Worm (Caenorhabditis elegans): ENCODE measurements around the gene tut-2.

- no peak for TF ChIP-seq nhr-11 (tag; optimal IDR thresholded peaks at IDR 0.05)
- TF ChIP-seq lin-11 (tag; optimal IDR thresholded peaks at IDR 0.05), result no peak
- TF ChIP-seq unc-39 (tag; optimal IDR thresholded peaks at IDR 0.05), result no peak
- TF ChIP-seq peb-1 (tag; optimal IDR thresholded peaks at IDR 0.05), result no peak
- TF ChIP-seq aly-2 (tag; optimal IDR thresholded peaks at IDR 0.05), result no peak
- TF ChIP-seq F13H6.1 (tag; optimal IDR thresholded peaks at IDR 0.05), result no peak
- no peak for TF ChIP-seq alr-1 (tag; optimal IDR thresholded peaks at IDR 0.05)
- TF ChIP-seq snpc-4 (tag; optimal IDR thresholded peaks at IDR 0.05), result no peak
- no peak for TF ChIP-seq ama-1 (optimal IDR thresholded peaks at IDR 0.05)
- TF ChIP-seq zag-1 (tag; optimal IDR thresholded peaks at IDR 0.05), result no peak
Measured at ce11 chrV:10670817-10671216, 12.8 kb downstream of the tut-2 start.
